Worm (Caenorhabditis elegans) whole organism, midembryonic: ENCODE measurements around the gene hhat-1.

Source experiments
- T22C8.4 ChIP-seq: fragments of 200-800 bp; sonication (Bioruptor generic); IDR thresholded peaks from 2 replicates; pipeline ENCODE4 v1.3.6; 2022; ENCODE audit warnings: missing genetic modification characterization, missing compliant biosample characterization
- flt-1 ChIP-seq: fragments of 200-800 bp; sonication (Bioruptor generic); IDR thresholded peaks from 2 replicates; pipeline ENCODE4 v1.3.6; 2022; ENCODE audit warnings: missing genetic modification characterization, missing compliant biosample characterization
- tab-1 ChIP-seq: fragments of 200-800 bp; sonication (Bioruptor generic); IDR thresholded peaks from 2 replicates; pipeline ENCODE4 v1.3.6; 2022; ENCODE audit warnings: missing genetic modification characterization, missing compliant biosample characterization

- no peak for TF ChIP-seq T22C8.4 (GFP tag; lab: Robert Waterston, UW)
- no peak for TF ChIP-seq flt-1 (GFP tag; lab: Robert Waterston, UW)
- no peak for TF ChIP-seq tab-1 (GFP tag; lab: Robert Waterston, UW)
Observed at ce11 chrII:14643983-14644382, 34.3 kb upstream of the hhat-1 start, which contains the start of gene atgp-2.
